Fruit fly (Drosophila melanogaster) whole organism, embryonic: ENCODE data around the gene CG34300.

Source experiments
- Blimp-1 ChIP-seq: fragments of 200-800 bp; sonication (Bioruptor generic); optimal IDR thresholded peaks from 3 replicates; lab custom pipeline; 2018; ENCODE audit warnings: missing biosample characterization, missing genetic modification characterization, mild to moderate bottlenecking, moderate library complexity, missing genetic modification reagents
- CG17385 ChIP-seq: fragments of 200-800 bp; sonication (Bioruptor generic); optimal IDR thresholded peaks from 3 replicates; lab custom pipeline; 2018; ENCODE audit warnings: missing biosample characterization, mild to moderate bottlenecking, missing genetic modification characterization
- CG6654 ChIP-seq: fragments of 200-800 bp; sonication (Bioruptor generic); optimal IDR thresholded peaks from 2 replicates; lab custom pipeline; 2017; ENCODE audit warnings: missing biosample characterization, mild to moderate bottlenecking, missing genetic modification characterization
- Gug ChIP-seq: fragments of 200-800 bp; sonication (Bioruptor generic); IDR thresholded peaks from 4 replicates; pipeline ENCODE4 v1.3.6; 2022; ENCODE audit warnings: missing biosample characterization, missing genetic modification characterization
- Med ChIP-seq: fragments of 200-800 bp; sonication (Bioruptor generic); peaks from one replicate; lab custom pipeline; 2016; ENCODE audit warnings: missing biosample characterization, missing genetic modification characterization, mild to moderate bottlenecking, inconsistent platforms, moderate library complexity
- Oaz ChIP-seq: fragments of 200-800 bp; sonication (Bioruptor generic); IDR thresholded peaks from 2 replicates; pipeline ENCODE4 v1.3.6; 2022; ENCODE audit warnings: missing biosample characterization, missing genetic modification characterization
- dan ChIP-seq: fragments of 200-800 bp; sonication (Bioruptor generic); IDR thresholded peaks from 2 replicates; pipeline ENCODE4 v1.3.6; 2022; ENCODE audit warnings: missing biosample characterization, missing genetic modification characterization
- peb ChIP-seq: fragments of 200-800 bp; sonication (Bioruptor generic); IDR thresholded peaks from 2 replicates; pipeline ENCODE4 v1.3.6; 2022; ENCODE audit warnings: missing biosample characterization, missing genetic modification characterization
- repo ChIP-seq: fragments of 200-800 bp; sonication (Bioruptor generic); optimal IDR thresholded peaks from 2 replicates; lab custom pipeline; 2016; ENCODE audit warnings: missing biosample characterization, missing genetic modification characterization

DNA sequence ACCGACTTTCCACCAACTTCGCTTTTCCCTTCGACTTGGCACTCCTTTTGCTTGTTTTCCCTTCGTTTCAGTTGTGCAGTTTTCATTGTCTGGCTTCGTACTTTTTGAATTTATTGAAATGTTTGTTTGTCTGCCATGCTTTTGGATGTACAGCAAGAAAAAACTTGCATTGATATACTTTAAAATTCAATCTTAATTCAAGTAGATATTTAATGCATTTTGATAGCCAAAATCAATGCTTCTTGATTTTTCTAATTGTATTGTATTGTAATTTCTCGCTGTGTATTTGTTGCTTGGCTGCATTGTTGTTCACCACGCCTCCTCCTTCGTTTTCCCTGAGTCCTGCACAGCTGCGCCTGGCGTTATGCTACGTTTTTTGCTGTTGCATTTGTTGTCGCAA is 48.3 kb upstream of the CG34300 start:
- TF ChIP-seq CG6654 (GFP tag; lab: Kevin White, UChicago) (no peak), peb (GFP tag; lab: Robert Waterston, UW) (no peak), Oaz (no peak), repo (GFP tag; lab: Kevin White, UChicago) (no peak), Gug (GFP tag; lab: Robert Waterston, UW) (no peak), dan (no peak), Blimp-1 (GFP tag; lab: Kevin White, UChicago) (no peak), Med (GFP tag; lab: Kevin White, UChicago) (no peak), CG17385 (no peak)
